Fruit fly (Drosophila melanogaster) whole organism, pupa: Measurements from ENCODE around the gene rngo.

ENCODE experiments used
- CG10348 ChIP-seq: fragments of 200-800 bp; sonication (Bioruptor generic); IDR thresholded peaks from 2 replicates; pipeline ENCODE4 v1.3.6; 2022; ENCODE audit warnings: missing biosample characterization, missing genetic modification characterization
- CG12605 ChIP-seq: fragments of 200-800 bp; sonication (Bioruptor generic); IDR thresholded peaks from 2 replicates; pipeline ENCODE4 v1.3.6; 2022; ENCODE audit warnings: missing biosample characterization, missing genetic modification characterization
- CG13204 ChIP-seq: fragments of 200-800 bp; sonication (Bioruptor generic); optimal IDR thresholded peaks from 2 replicates; lab custom pipeline; 2018; ENCODE audit warnings: missing biosample characterization, mild to moderate bottlenecking, missing genetic modification characterization, moderate library complexity
- CG14655 ChIP-seq: fragments of 200-800 bp; sonication (Bioruptor generic); optimal IDR thresholded peaks from 3 replicates; lab custom pipeline; 2017; ENCODE audit warnings: mild to moderate bottlenecking, missing biosample characterization, missing genetic modification reagents, missing genetic modification characterization
- CG15710 ChIP-seq: fragments of 200-800 bp; sonication (Bioruptor generic); optimal IDR thresholded peaks from 2 replicates; lab custom pipeline; 2018; ENCODE audit warnings: missing biosample characterization, mild to moderate bottlenecking, missing genetic modification characterization, moderate library complexity
- CG17806 ChIP-seq: fragments of 200-800 bp; sonication (Bioruptor generic); optimal IDR thresholded peaks from 2 replicates; lab custom pipeline; 2018; ENCODE audit warnings: missing biosample characterization, mild to moderate bottlenecking, missing genetic modification characterization, moderate library complexity
- CG32121 ChIP-seq: fragments of 200-800 bp; sonication (Bioruptor generic); IDR thresholded peaks from 2 replicates; pipeline ENCODE4 v1.3.6; 2022; ENCODE audit warnings: missing biosample characterization, missing genetic modification characterization
- CG34367 ChIP-seq: fragments of 200-800 bp; sonication (Bioruptor generic); optimal IDR thresholded peaks from 2 replicates; lab custom pipeline; 2018; ENCODE audit warnings: missing biosample characterization, mild to moderate bottlenecking, missing genetic modification characterization
- CG4496 ChIP-seq: fragments of 200-800 bp; sonication (Bioruptor generic); IDR thresholded peaks from 3 replicates; pipeline ENCODE4 v1.3.6; 2022; ENCODE audit warnings: missing biosample characterization, missing genetic modification characterization
- CG8159 ChIP-seq: fragments of 200-800 bp; sonication (Bioruptor generic); optimal IDR thresholded peaks from 3 replicates; lab custom pipeline; 2018; ENCODE audit warnings: missing biosample characterization, mild to moderate bottlenecking, missing genetic modification characterization, moderate library complexity
- CG8301 ChIP-seq: fragments of 200-800 bp; sonication (Bioruptor generic); optimal IDR thresholded peaks from 2 replicates; lab custom pipeline; 2018; ENCODE audit warnings: missing biosample characterization, mild to moderate bottlenecking, missing genetic modification characterization
- CG9948 ChIP-seq: fragments of 200-800 bp; sonication (Bioruptor generic); optimal IDR thresholded peaks from 2 replicates; lab custom pipeline; 2018; ENCODE audit warnings: missing biosample characterization, mild to moderate bottlenecking, missing genetic modification characterization, moderate library complexity
- D1 ChIP-seq: fragments of 200-800 bp; sonication (Bioruptor generic); optimal IDR thresholded peaks from 2 replicates; lab custom pipeline; 2018; ENCODE audit warnings: missing biosample characterization, mild to moderate bottlenecking, missing genetic modification characterization, moderate library complexity
- EcR ChIP-seq: fragments of 200-800 bp; sonication (Bioruptor generic); optimal IDR thresholded peaks from 3 replicates; lab custom pipeline; 2019; ENCODE audit warnings: missing biosample characterization, missing genetic modification characterization, mild to moderate bottlenecking, moderate library complexity, missing genetic modification reagents
- Ets98B ChIP-seq: fragments of 200-800 bp; sonication (Bioruptor generic); IDR thresholded peaks from 2 replicates; pipeline ENCODE4 v1.3.6; 2022; ENCODE audit warnings: missing biosample characterization, missing genetic modification characterization
- Pif1A ChIP-seq: fragments of 200-800 bp; sonication (Bioruptor generic); optimal IDR thresholded peaks from 3 replicates; lab custom pipeline; 2016; ENCODE audit warnings: missing biosample characterization, missing genetic modification characterization
- Pif1B ChIP-seq: fragments of 200-800 bp; sonication (Bioruptor generic); optimal IDR thresholded peaks from 3 replicates; lab custom pipeline; 2016; ENCODE audit warnings: missing biosample characterization, missing genetic modification characterization
- Snoo ChIP-seq: fragments of 200-800 bp; sonication (Bioruptor generic); optimal IDR thresholded peaks from 3 replicates; lab custom pipeline; 2017; ENCODE audit warnings: missing biosample characterization, mild to moderate bottlenecking, missing genetic modification characterization, inconsistent platforms
- fd96Ca ChIP-seq: fragments of 200-800 bp; sonication (Bioruptor generic); IDR thresholded peaks from 3 replicates; pipeline ENCODE4 v1.3.6; 2022; ENCODE audit warnings: missing biosample characterization, missing genetic modification characterization
- gl ChIP-seq: fragments of 200-800 bp; sonication (Bioruptor generic); optimal IDR thresholded peaks from 2 replicates; lab custom pipeline; 2018; ENCODE audit warnings: missing biosample characterization, mild to moderate bottlenecking, missing genetic modification characterization
- rn ChIP-seq: fragments of 200-800 bp; sonication (Bioruptor generic); IDR thresholded peaks from 2 replicates; pipeline ENCODE4 v1.3.6; 2022; ENCODE audit warnings: missing biosample characterization, missing genetic modification characterization

rngo gene

DNA sequence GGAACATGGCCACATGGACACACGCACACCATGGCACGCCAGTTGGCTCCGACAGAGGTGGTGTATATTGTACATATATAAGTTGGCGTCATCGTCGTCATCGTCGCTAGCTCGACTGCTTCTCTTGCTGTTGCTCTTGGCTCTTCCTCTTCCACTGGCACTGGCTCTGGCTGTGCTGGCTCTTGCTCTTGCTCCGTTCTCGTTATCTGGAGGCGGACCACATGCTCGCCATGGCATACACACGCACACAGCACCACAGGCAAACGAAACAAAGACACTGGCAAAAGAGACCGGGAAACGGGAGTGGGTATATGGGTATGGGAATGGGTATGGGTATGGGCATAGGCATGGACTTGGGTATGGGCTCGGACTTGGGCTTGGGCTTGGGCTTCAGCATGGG is 16.1 kb upstream of the rngo start:
- TF ChIP-seq CG10348 (no peak), CG4496 (GFP tag; lab: Robert Waterston, UW) (no peak), CG13204 (GFP tag; lab: Kevin White, UChicago) (peak; percentile 8), CG8159 (tag; lab: Kevin White, UChicago) (no peak), Pif1B (GFP tag; lab: Kevin White, UChicago) (peak; percentile 10), CG34367 (tag; lab: Kevin White, UChicago) (no peak), Ets98B (GFP tag; lab: Robert Waterston, UW) (peak; percentile 20; the same call in 1 of the 2 replicates), CG14655 (GFP tag; lab: Kevin White, UChicago) (no peak), CG32121 (GFP tag; lab: Robert Waterston, UW) (peak; percentile 28; the same call in 1 of the 2 replicates), CG12605 (GFP tag; lab: Robert Waterston, UW) (no peak), gl (tag; lab: Kevin White, UChicago) (peak; percentile 1), EcR (GFP tag; lab: Kevin White, UChicago) (peak; percentile 15), Snoo (tag; lab: Kevin White, UChicago) (peak; percentile 16)

dm6 chrX:16426478-16427052 is 14.7 kb upstream of the rngo start:
- TF ChIP-seq CG8159 (tag; lab: Kevin White, UChicago) (peak; percentile 97), Snoo (tag; lab: Kevin White, UChicago) (peak; percentile 4), rn (GFP tag; lab: Robert Waterston, UW) (no peak), D1 (tag; lab: Kevin White, UChicago) (no peak), CG34367 (tag; lab: Kevin White, UChicago) (no peak), CG12605 (GFP tag; lab: Robert Waterston, UW) (no peak), EcR (GFP tag; lab: Kevin White, UChicago) (peak; percentile 33), CG32121 (GFP tag; lab: Robert Waterston, UW) (no peak), CG15710 (tag; lab: Kevin White, UChicago) (peak; percentile 10), CG13204 (GFP tag; lab: Kevin White, UChicago) (no peak), CG14655 (GFP tag; lab: Kevin White, UChicago) (no peak), CG17806 (tag; lab: Kevin White, UChicago) (no peak), fd96Ca (0 out of 3 replicates have a peak, but pooled peaks have one; percentile 7), CG10348 (no peak)
- TF ChIP-seq, all 21 proteins: peak for 5

- peak; percentile 4 for TF ChIP-seq CG9948
- TF ChIP-seq CG14655 (GFP tag; lab: Kevin White, UChicago): no peak
- peak; percentile 34 for TF ChIP-seq CG8159 (tag; lab: Kevin White, UChicago)
Measured at dm6 chrX:16427786-16428400, 13.3 kb upstream of the rngo start.

dm6 chrX:16428476-16428875 is 12.8 kb upstream of the rngo start:
- TF ChIP-seq Pif1B (GFP tag; lab: Kevin White, UChicago): no peak
- peak; percentile 71 for TF ChIP-seq EcR (GFP tag; lab: Kevin White, UChicago)

DNA sequence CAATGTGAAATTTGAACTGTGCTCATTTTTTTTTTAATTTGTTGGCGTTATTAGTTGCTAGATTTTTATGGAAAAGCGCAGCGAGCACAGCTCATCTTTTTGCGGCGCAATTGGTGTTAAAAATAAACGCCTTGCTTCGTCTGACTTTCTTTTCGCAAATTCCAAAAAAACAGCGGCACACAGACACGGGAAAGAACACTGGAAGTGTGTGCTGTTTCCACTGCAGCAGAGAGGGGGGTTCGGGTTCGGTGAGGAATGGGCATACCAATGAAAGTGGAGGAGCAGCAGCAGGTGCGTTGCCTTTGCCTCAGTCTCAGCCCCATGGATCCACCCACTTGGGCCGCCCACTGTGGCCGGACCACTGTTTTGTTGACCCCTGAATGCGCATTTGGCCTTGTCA is 1.1 kb downstream of the rngo start:
- TF ChIP-seq rn (GFP tag; lab: Robert Waterston, UW) (no peak), CG8159 (tag; lab: Kevin White, UChicago) (no peak), CG8301 (tag; lab: Kevin White, UChicago) (no peak), CG4496 (GFP tag; lab: Robert Waterston, UW) (no peak)

dm6 chrX:16446769-16447168 is 5.5 kb downstream of the rngo start, which contains the start of gene eIF2alpha:
Gene eIF2alpha, minus strand, starts transcription at chrX:16446993.
- TF ChIP-seq CG12605 (GFP tag; lab: Robert Waterston, UW) (0 out of 2 replicates have a peak, but pooled peaks have one; percentile 18), Pif1A (GFP tag; lab: Kevin White, UChicago) (no peak), CG13204 (GFP tag; lab: Kevin White, UChicago) (no peak), CG32121 (GFP tag; lab: Robert Waterston, UW) (no peak)
